Worm (Caenorhabditis elegans) whole organism, L4 larva: Measurements from ENCODE around the gene srj-9.

Source experiments
- D1046.2 ChIP-seq: fragments of 200-800 bp; sonication (Bioruptor generic); IDR thresholded peaks from 2 replicates; pipeline ENCODE4 v1.3.6; 2022; ENCODE audit warnings: missing genetic modification characterization, missing compliant biosample characterization
- ceh-82 ChIP-seq: sonication (generic microtip); optimal IDR thresholded peaks from 2 replicates; lab custom pipeline; 2017; ENCODE audit warnings: missing biosample characterization, missing genetic modification characterization
- daf-8 ChIP-seq: fragments of 200-800 bp; sonication (Bioruptor generic); IDR thresholded peaks from 2 replicates; pipeline ENCODE4 v1.3.6; 2022; ENCODE audit warnings: missing genetic modification characterization, missing compliant biosample characterization
- lim-7 ChIP-seq: fragments of 200-800 bp; sonication (Bioruptor generic); IDR thresholded peaks from 2 replicates; pipeline ENCODE4 v1.3.6; 2022; ENCODE audit warnings: missing genetic modification characterization, missing compliant biosample characterization
- lin-13 ChIP-seq: fragments of 150-350 bp; optimal IDR thresholded peaks from 2 replicates; lab custom pipeline; 2014; ENCODE audit warnings: missing biosample characterization, missing genetic modification reagents, missing genetic modification characterization
- mdl-1 ChIP-seq, 2 experiments: fragments of 150-350 bp in 1 of 2; sonication (generic microtip) in 1 of 2; optimal IDR thresholded peaks; 2 replicates each; lab custom pipeline; 2014 to 2017; ENCODE audit warnings: missing biosample characterization in 2 of 2, missing genetic modification characterization in 2 of 2
- nhr-10 ChIP-seq: fragments of 150-350 bp; optimal IDR thresholded peaks from 2 replicates; lab custom pipeline; 2014; ENCODE audit warnings: missing biosample characterization, missing genetic modification characterization
- nhr-11 ChIP-seq: fragments of 150-350 bp; optimal IDR thresholded peaks from 2 replicates; lab custom pipeline; 2014; ENCODE audit warnings: missing biosample characterization, missing genetic modification characterization
- nhr-237 ChIP-seq: sonication (generic microtip); optimal IDR thresholded peaks from 2 replicates; lab custom pipeline; 2017; ENCODE audit warnings: missing biosample characterization, missing genetic modification characterization

ce11 chrV:3452489-3452888 lies 20.7 kb downstream of the srj-9 start:
- no peak for TF ChIP-seq D1046.2 (GFP tag; lab: Robert Waterston, UW)
- no peak for TF ChIP-seq daf-8 (GFP tag; lab: Robert Waterston, UW)
- no peak for TF ChIP-seq nhr-237 (tag; lab: Kevin White, UChicago)
- no peak for TF ChIP-seq lim-7 (GFP tag; lab: Robert Waterston, UW)
- no peak for TF ChIP-seq mdl-1 (tag; optimal IDR thresholded peaks at IDR 0.05; lab: Kevin White, UChicago)
- TF ChIP-seq nhr-10 = no peak
- TF ChIP-seq ceh-82 (tag; lab: Kevin White, UChicago) = no peak
- TF ChIP-seq nhr-11 (tag; lab: Kevin White, UChicago) = no peak
- TF ChIP-seq lin-13 (GFP tag; lab: Kevin White, UChicago) = no peak
